Fruit fly (Drosophila melanogaster) whole organism, prepupa: ENCODE measurements around the gene twit.

Experiments used
- Blimp-1 ChIP-seq: fragments of 200-800 bp; sonication (Bioruptor generic); optimal IDR thresholded peaks from 3 replicates; lab custom pipeline; 2017; ENCODE audit warnings: missing biosample characterization, missing genetic modification characterization, mild to moderate bottlenecking, moderate library complexity, missing genetic modification reagents
- CG10669 ChIP-seq: fragments of 200-800 bp; sonication (Bioruptor generic); optimal IDR thresholded peaks from 3 replicates; lab custom pipeline; 2018; ENCODE audit warnings: missing biosample characterization, mild to moderate bottlenecking, missing genetic modification characterization, moderate library complexity
- CG11294 ChIP-seq: fragments of 200-800 bp; sonication (Bioruptor generic); IDR thresholded peaks from 2 replicates; pipeline ENCODE4 v1.3.6; 2022; ENCODE audit warnings: missing biosample characterization, missing genetic modification characterization
- CG1621 ChIP-seq: fragments of 200-800 bp; sonication (Bioruptor generic); optimal IDR thresholded peaks from 3 replicates; lab custom pipeline; 2018; ENCODE audit warnings: missing biosample characterization, mild to moderate bottlenecking, missing genetic modification characterization
- CG16779 ChIP-seq: fragments of 200-800 bp; sonication (Bioruptor generic); optimal IDR thresholded peaks from 3 replicates; lab custom pipeline; 2017; ENCODE audit warnings: missing biosample characterization, mild to moderate bottlenecking, missing genetic modification characterization
- CG31627 ChIP-seq: fragments of 200-800 bp; sonication (Bioruptor generic); optimal IDR thresholded peaks from 3 replicates; lab custom pipeline; 2016; ENCODE audit warnings: missing biosample characterization, missing genetic modification characterization
- CG32006 ChIP-seq: fragments of 200-800 bp; sonication (Bioruptor generic); optimal IDR thresholded peaks from 3 replicates; lab custom pipeline; 2017; ENCODE audit warnings: missing biosample characterization, mild to moderate bottlenecking, missing genetic modification characterization
- CG3919 ChIP-seq: fragments of 200-800 bp; sonication (Bioruptor generic); optimal IDR thresholded peaks from 3 replicates; lab custom pipeline; 2016; ENCODE audit warnings: missing biosample characterization, missing genetic modification characterization
- CG4318 ChIP-seq: fragments of 200-800 bp; sonication (Bioruptor generic); optimal IDR thresholded peaks from 3 replicates; lab custom pipeline; 2017; ENCODE audit warnings: missing biosample characterization, mild to moderate bottlenecking, missing genetic modification characterization
- CG6163 ChIP-seq: fragments of 200-800 bp; sonication (Bioruptor generic); IDR thresholded peaks from 3 replicates; pipeline ENCODE4 v1.3.6; 2022; ENCODE audit warnings: missing biosample characterization, missing genetic modification characterization
- CG6276 ChIP-seq: fragments of 200-800 bp; sonication (Bioruptor generic); optimal IDR thresholded peaks from 2 replicates; lab custom pipeline; 2017; ENCODE audit warnings: missing biosample characterization, mild to moderate bottlenecking, missing genetic modification characterization
- CG6808 ChIP-seq: fragments of 200-800 bp; sonication (Bioruptor generic); optimal IDR thresholded peaks from 3 replicates; lab custom pipeline; 2017; ENCODE audit warnings: missing biosample characterization, missing genetic modification characterization, mild to moderate bottlenecking, moderate library complexity, missing genetic modification reagents
- CG7368 ChIP-seq: fragments of 200-800 bp; sonication (Bioruptor generic); optimal IDR thresholded peaks from 3 replicates; lab custom pipeline; 2016; ENCODE audit warnings: missing biosample characterization, missing genetic modification characterization
- CG8119 ChIP-seq: fragments of 200-800 bp; sonication (Bioruptor generic); IDR thresholded peaks from 3 replicates; pipeline ENCODE4 v1.3.6; 2022; ENCODE audit warnings: missing biosample characterization, missing genetic modification characterization
- CG8319 ChIP-seq: fragments of 200-800 bp; sonication (Bioruptor generic); optimal IDR thresholded peaks from 3 replicates; lab custom pipeline; 2016; ENCODE audit warnings: missing biosample characterization, missing genetic modification characterization
- CG8632 ChIP-seq: fragments of 200-800 bp; sonication (Bioruptor generic); optimal IDR thresholded peaks from 3 replicates; lab custom pipeline; 2016; ENCODE audit warnings: missing biosample characterization, missing genetic modification characterization
- Eip75B ChIP-seq: fragments of 200-800 bp; sonication (Bioruptor generic); optimal IDR thresholded peaks from 3 replicates; lab custom pipeline; 2016; ENCODE audit warnings: missing biosample characterization, missing genetic modification characterization
- Eip78C ChIP-seq: fragments of 200-800 bp; sonication (Bioruptor generic); peaks from one replicate; lab custom pipeline; 2016; ENCODE audit warnings: missing biosample characterization, missing genetic modification characterization
- Ets21C ChIP-seq: fragments of 200-800 bp; sonication (Bioruptor generic); optimal IDR thresholded peaks from 3 replicates; lab custom pipeline; 2016; ENCODE audit warnings: missing biosample characterization, missing genetic modification characterization
- Ets96B ChIP-seq: fragments of 200-800 bp; optimal IDR thresholded peaks from 2 replicates; lab custom pipeline; 2019; ENCODE audit warnings: missing biosample characterization, mild to moderate bottlenecking, missing genetic modification characterization, moderate library complexity
- Gug ChIP-seq: fragments of 200-800 bp; sonication (Bioruptor generic); IDR thresholded peaks from 2 replicates; pipeline ENCODE4 v1.3.6; 2022; ENCODE audit warnings: missing biosample characterization, missing genetic modification characterization
- Hr4 ChIP-seq: fragments of 200-800 bp; sonication (Bioruptor generic); optimal IDR thresholded peaks from 3 replicates; lab custom pipeline; 2016; ENCODE audit warnings: missing biosample characterization, missing genetic modification characterization
- Lpt ChIP-seq: fragments of 200-800 bp; sonication (Bioruptor generic); optimal IDR thresholded peaks from 3 replicates; lab custom pipeline; 2016; ENCODE audit warnings: missing biosample characterization, missing genetic modification characterization
- Met ChIP-seq: fragments of 200-800 bp; sonication (Bioruptor generic); optimal IDR thresholded peaks from 3 replicates; lab custom pipeline; 2016; ENCODE audit warnings: missing biosample characterization, missing genetic modification characterization
- OdsH ChIP-seq: fragments of 200-800 bp; sonication (Bioruptor generic); optimal IDR thresholded peaks from 3 replicates; lab custom pipeline; 2016; ENCODE audit warnings: missing biosample characterization, missing genetic modification characterization
- Smox ChIP-seq: fragments of 200-800 bp; sonication (Bioruptor generic); optimal IDR thresholded peaks from 3 replicates; lab custom pipeline; 2016; ENCODE audit warnings: missing biosample characterization, missing genetic modification characterization
- Sox14 ChIP-seq: fragments of 200-800 bp; sonication (Bioruptor generic); optimal IDR thresholded peaks from 3 replicates; lab custom pipeline; 2016; ENCODE audit warnings: missing biosample characterization, missing genetic modification characterization
- Sox15 ChIP-seq: fragments of 200-800 bp; sonication (Bioruptor generic); optimal IDR thresholded peaks from 3 replicates; lab custom pipeline; 2016; ENCODE audit warnings: missing biosample characterization, missing genetic modification characterization
- achi ChIP-seq: fragments of 200-800 bp; sonication (Bioruptor generic); optimal IDR thresholded peaks from 3 replicates; lab custom pipeline; 2016; ENCODE audit warnings: missing biosample characterization, missing genetic modification characterization
- cyc ChIP-seq: fragments of 200-800 bp; sonication (Bioruptor generic); optimal IDR thresholded peaks from 3 replicates; lab custom pipeline; 2016; ENCODE audit warnings: missing biosample characterization, missing genetic modification characterization
- dac ChIP-seq: fragments of 200-800 bp; sonication (Bioruptor generic); optimal IDR thresholded peaks from 2 replicates; lab custom pipeline; 2017; ENCODE audit warnings: missing biosample characterization, mild to moderate bottlenecking, missing genetic modification characterization
- dsx ChIP-seq: fragments of 200-800 bp; optimal IDR thresholded peaks from 3 replicates; lab custom pipeline; 2019; ENCODE audit warnings: missing biosample characterization, mild to moderate bottlenecking, missing genetic modification characterization, moderate library complexity; ENCODE audit not compliant: poor library complexity, severe bottlenecking
- eg ChIP-seq: fragments of 200-800 bp; sonication (Bioruptor generic); IDR thresholded peaks from 3 replicates; pipeline ENCODE4 v1.3.6; 2022; ENCODE audit warnings: missing biosample characterization, missing genetic modification characterization
- esn ChIP-seq: fragments of 200-800 bp; sonication (Bioruptor generic); optimal IDR thresholded peaks from 2 replicates; lab custom pipeline; 2016; ENCODE audit warnings: missing biosample characterization, mild to moderate bottlenecking, missing genetic modification characterization, moderate library complexity
- fkh ChIP-seq: fragments of 200-800 bp; sonication (Bioruptor generic); optimal IDR thresholded peaks from 3 replicates; lab custom pipeline; 2017; ENCODE audit warnings: missing biosample characterization, mild to moderate bottlenecking, missing genetic modification characterization, moderate library complexity
- net ChIP-seq: fragments of 200-800 bp; sonication (Bioruptor generic); optimal IDR thresholded peaks from 3 replicates; lab custom pipeline; 2016; ENCODE audit warnings: missing biosample characterization, missing genetic modification characterization
- pdm3 ChIP-seq: fragments of 200-800 bp; sonication (Bioruptor generic); optimal IDR thresholded peaks from 3 replicates; lab custom pipeline; 2016; ENCODE audit warnings: missing biosample characterization, missing genetic modification characterization
- salr ChIP-seq, 2 experiments: fragments of 200-800 bp; sonication (Bioruptor generic); optimal IDR thresholded peaks; 3 replicates each; lab custom pipeline; 2016 to 2018; ENCODE audit warnings: missing biosample characterization in 2 of 2, missing genetic modification characterization in 2 of 2, mild to moderate bottlenecking in 1 of 2

twit gene

DNA sequence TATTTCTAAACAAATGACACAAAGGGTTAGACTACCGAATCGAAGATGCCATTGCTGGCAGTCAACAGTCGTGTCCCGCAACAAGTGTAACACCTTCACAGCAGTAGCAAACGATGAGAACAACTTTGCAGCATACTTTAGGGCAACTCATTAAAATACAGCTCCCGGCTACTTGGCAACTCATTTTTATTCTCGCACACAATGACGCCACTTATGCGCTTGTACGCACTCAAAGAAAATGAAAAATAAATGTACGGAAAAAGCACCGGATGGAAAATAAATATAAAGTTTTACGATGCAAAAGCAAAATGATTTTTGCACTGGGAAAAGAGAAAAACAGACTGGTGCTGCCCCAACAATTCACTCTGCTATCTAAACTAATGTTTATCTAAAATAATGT, 38.8 kb downstream of the twit start (continued):
- TF ChIP-seq CG6276 (GFP tag; lab: Kevin White, UChicago), result peak; percentile 35
- peak; percentile 1 for TF ChIP-seq CG10669 (GFP tag; lab: Kevin White, UChicago)
- no peak for TF ChIP-seq Sox15 (GFP tag; lab: Kevin White, UChicago)
- TF ChIP-seq OdsH (GFP tag; lab: Kevin White, UChicago), result peak; percentile 33
- TF ChIP-seq CG7368 (GFP tag; lab: Kevin White, UChicago), result no peak
- TF ChIP-seq CG8119 (GFP tag; lab: Robert Waterston, UW), result peak; percentile 38; the same call in 1 of the 3 replicates
- peak; percentile 23 for TF ChIP-seq Hr4 (GFP tag; lab: Kevin White, UChicago)
- TF ChIP-seq Eip78C (GFP tag; lab: Kevin White, UChicago), result peak; percentile 64
- no peak for TF ChIP-seq dac (GFP tag; lab: Kevin White, UChicago)
- peak; percentile 41 for TF ChIP-seq Lpt (GFP tag; lab: Kevin White, UChicago)
- peak; percentile 29 for TF ChIP-seq CG3919 (GFP tag; lab: Kevin White, UChicago)

DNA sequence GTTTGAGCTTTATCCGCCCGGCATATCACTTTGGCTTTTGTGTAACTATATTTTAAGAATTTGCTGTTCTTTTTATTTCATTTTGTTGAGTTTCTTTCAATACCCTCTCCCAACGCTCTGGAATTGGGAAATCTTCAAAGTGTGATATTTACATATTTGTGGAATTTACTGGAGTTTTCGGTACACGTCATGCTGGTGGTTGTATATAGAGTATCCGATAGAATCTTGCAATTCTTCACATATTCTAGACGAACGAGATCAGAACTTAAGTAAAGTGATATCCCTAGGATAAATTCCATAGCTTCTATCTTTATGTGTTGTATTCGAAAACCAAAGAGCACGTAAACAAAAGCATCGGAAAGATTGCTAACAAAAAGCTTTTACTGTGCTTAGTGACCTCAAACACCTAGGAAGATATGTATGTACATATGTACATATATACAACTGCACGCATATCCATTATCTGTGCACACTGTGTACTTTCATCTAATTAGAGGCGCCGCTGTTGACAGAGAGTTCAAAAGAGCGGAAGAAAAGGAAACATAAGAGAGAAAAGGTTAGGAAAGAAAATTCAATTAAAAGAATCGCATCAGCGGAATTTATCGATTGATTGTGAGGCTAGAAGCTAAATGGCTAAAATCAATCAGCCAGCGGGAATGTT, 44.4 kb downstream of the twit start:
- TF ChIP-seq CG8319 (GFP tag; lab: Kevin White, UChicago) (no peak), fkh (peak; percentile 76), salr (GFP tag; optimal IDR thresholded peaks at IDR 0.05; lab: Kevin White, UChicago) (no peak), Eip78C (GFP tag; lab: Kevin White, UChicago) (peak; percentile 13), pdm3 (GFP tag; lab: Kevin White, UChicago) (no peak), Blimp-1 (GFP tag; lab: Kevin White, UChicago) (no peak), eg (no peak), CG3919 (GFP tag; lab: Kevin White, UChicago) (no peak), net (GFP tag; lab: Kevin White, UChicago) (no peak), CG1621 (tag; lab: Kevin White, UChicago) (no peak), Met (GFP tag; lab: Kevin White, UChicago) (no peak)

DNA sequence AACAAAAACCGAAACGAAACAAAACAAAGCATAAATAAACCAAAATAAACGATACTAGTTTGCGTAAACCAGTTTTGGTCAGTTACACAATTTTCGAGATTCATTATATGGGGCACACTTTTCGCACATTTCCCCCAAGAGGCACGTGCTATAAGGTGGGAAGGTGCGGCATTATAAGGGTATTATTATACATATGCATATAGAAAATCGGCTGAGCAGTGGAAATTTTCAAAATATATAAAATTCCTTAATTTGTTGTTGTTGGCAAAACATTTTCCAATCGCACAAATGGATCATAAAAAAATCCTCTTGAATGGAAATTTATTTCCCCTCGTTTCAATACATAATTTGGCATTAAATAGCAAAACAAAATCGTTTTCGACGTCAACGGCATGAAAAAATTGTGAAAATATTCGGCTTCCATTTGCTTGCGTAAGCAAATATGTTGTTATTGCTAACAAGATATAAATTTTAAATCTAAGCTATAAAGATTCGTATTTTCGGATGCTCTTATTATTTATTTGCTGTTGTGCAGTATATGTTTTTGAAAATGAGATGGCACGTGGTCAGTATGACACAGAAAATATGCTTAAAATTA, 46.2 kb downstream of the twit start:
- TF ChIP-seq Ets96B (tag; lab: Kevin White, UChicago), result no peak
- TF ChIP-seq CG6163 (GFP tag; lab: Robert Waterston, UW), result no peak
- TF ChIP-seq CG3919 (GFP tag; lab: Kevin White, UChicago), result no peak
- no peak for TF ChIP-seq CG10669 (GFP tag; lab: Kevin White, UChicago)
- TF ChIP-seq Sox14 (GFP tag; lab: Kevin White, UChicago), result no peak
- TF ChIP-seq eg, result no peak
- TF ChIP-seq Ets21C, result no peak
- no peak for TF ChIP-seq Gug
- TF ChIP-seq Hr4 (GFP tag; lab: Kevin White, UChicago), result no peak
- no peak for TF ChIP-seq CG6276 (GFP tag; lab: Kevin White, UChicago)
- TF ChIP-seq CG16779 (tag; lab: Kevin White, UChicago), result no peak
- no peak for TF ChIP-seq Blimp-1 (GFP tag; lab: Kevin White, UChicago)
- TF ChIP-seq CG4318 (GFP tag; lab: Kevin White, UChicago), result no peak
- no peak for TF ChIP-seq OdsH (GFP tag; lab: Kevin White, UChicago)
- no peak for TF ChIP-seq Eip78C (GFP tag; lab: Kevin White, UChicago)
- TF ChIP-seq CG8632 (GFP tag; lab: Kevin White, UChicago), result no peak
- no peak for TF ChIP-seq cyc (GFP tag; lab: Kevin White, UChicago)
- TF ChIP-seq Lpt (GFP tag; lab: Kevin White, UChicago), result no peak
- TF ChIP-seq dac (GFP tag; lab: Kevin White, UChicago), result no peak
- no peak for TF ChIP-seq dsx

DNA sequence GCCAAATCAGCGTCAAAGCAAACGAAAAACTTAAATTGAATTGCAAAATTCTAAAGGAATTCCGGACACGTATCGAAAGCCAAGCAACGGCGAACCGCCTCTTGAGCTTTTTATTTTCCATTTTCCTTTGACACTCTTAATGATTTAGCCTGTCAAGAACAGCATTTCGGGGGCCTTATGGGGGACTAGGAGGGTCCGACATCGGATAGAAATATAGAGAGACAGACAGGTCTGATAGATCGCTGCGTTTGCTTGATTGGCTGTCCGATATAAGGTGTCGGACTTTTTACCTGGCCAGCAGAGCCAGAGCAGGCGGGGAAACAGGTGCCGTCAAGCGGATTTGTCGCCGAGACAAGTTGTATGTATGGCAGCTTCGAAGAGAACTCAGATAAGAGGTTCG, 51.9 kb downstream of the twit start:
- no peak for TF ChIP-seq Ets21C
- no peak for TF ChIP-seq Eip78C (GFP tag; lab: Kevin White, UChicago)
- TF ChIP-seq Met (GFP tag; lab: Kevin White, UChicago), result no peak
- TF ChIP-seq CG11294 (GFP tag; lab: Robert Waterston, UW), result no peak
- no peak for TF ChIP-seq Hr4 (GFP tag; lab: Kevin White, UChicago)
- no peak for TF ChIP-seq CG8119 (GFP tag; lab: Robert Waterston, UW)
- TF ChIP-seq CG31627 (GFP tag; lab: Kevin White, UChicago), result no peak
- no peak for TF ChIP-seq achi
- no peak for TF ChIP-seq Eip75B
- TF ChIP-seq esn (GFP tag; lab: Kevin White, UChicago), result no peak
- no peak for TF ChIP-seq CG6808 (GFP tag; lab: Kevin White, UChicago)
- no peak for TF ChIP-seq dsx
- TF ChIP-seq CG8319 (GFP tag; lab: Kevin White, UChicago), result no peak
- TF ChIP-seq Smox, result no peak
- TF ChIP-seq CG6276 (GFP tag; lab: Kevin White, UChicago), result no peak
- no peak for TF ChIP-seq Ets96B (tag; lab: Kevin White, UChicago)
- TF ChIP-seq CG32006, result no peak
